Worm (Caenorhabditis elegans) whole organism, midembryonic: Measurements from ENCODE around the gene W10G11.3.

ENCODE experiments used
- T22C8.4 ChIP-seq: fragments of 200-800 bp; sonication (Bioruptor generic); IDR thresholded peaks from 2 replicates; pipeline ENCODE4 v1.3.6; 2022; ENCODE audit warnings: missing genetic modification characterization, missing compliant biosample characterization
- cog-1 ChIP-seq: sonication (generic microtip); optimal IDR thresholded peaks from 2 replicates; lab custom pipeline; 2016; ENCODE audit warnings: missing genetic modification characterization, missing compliant biosample characterization
- flt-1 ChIP-seq: fragments of 200-800 bp; sonication (Bioruptor generic); IDR thresholded peaks from 2 replicates; pipeline ENCODE4 v1.3.6; 2022; ENCODE audit warnings: missing genetic modification characterization, missing compliant biosample characterization
- klf-2 ChIP-seq: fragments of 200-800 bp; sonication (Bioruptor generic); conservative IDR thresholded peaks from 2 replicates; pipeline ENCODE4 v1.3.6; 2022; ENCODE audit warnings: missing genetic modification reagents, missing genetic modification characterization, missing compliant biosample characterization
- med-1 ChIP-seq: sonication (generic microtip); optimal IDR thresholded peaks from 2 replicates; lab custom pipeline; 2017; ENCODE audit warnings: missing genetic modification characterization, mild to moderate bottlenecking, missing compliant biosample characterization, antibody characterized with exemption, missing genetic modification reagents; ENCODE audit not compliant: insufficient read depth
- ref-1 ChIP-seq: fragments of 200-800 bp; sonication (Bioruptor generic); conservative IDR thresholded peaks from 2 replicates; pipeline ENCODE4 v1.3.6; 2022; ENCODE audit warnings: missing genetic modification reagents, missing genetic modification characterization, missing compliant biosample characterization
- tab-1 ChIP-seq: fragments of 200-800 bp; sonication (Bioruptor generic); IDR thresholded peaks from 2 replicates; pipeline ENCODE4 v1.3.6; 2022; ENCODE audit warnings: missing genetic modification characterization, missing compliant biosample characterization
- ztf-23 ChIP-seq: fragments of 200-800 bp; sonication (Bioruptor generic); IDR thresholded peaks from 2 replicates; pipeline ENCODE4 v1.3.6; 2022; ENCODE audit warnings: missing genetic modification reagents, missing genetic modification characterization, missing compliant biosample characterization
- ztf-29 ChIP-seq: fragments of 200-800 bp; sonication (Bioruptor generic); IDR thresholded peaks from 2 replicates; pipeline ENCODE4 v1.3.6; 2022; ENCODE audit warnings: missing genetic modification reagents, missing genetic modification characterization, missing compliant biosample characterization

Gene W10G11.3

DNA sequence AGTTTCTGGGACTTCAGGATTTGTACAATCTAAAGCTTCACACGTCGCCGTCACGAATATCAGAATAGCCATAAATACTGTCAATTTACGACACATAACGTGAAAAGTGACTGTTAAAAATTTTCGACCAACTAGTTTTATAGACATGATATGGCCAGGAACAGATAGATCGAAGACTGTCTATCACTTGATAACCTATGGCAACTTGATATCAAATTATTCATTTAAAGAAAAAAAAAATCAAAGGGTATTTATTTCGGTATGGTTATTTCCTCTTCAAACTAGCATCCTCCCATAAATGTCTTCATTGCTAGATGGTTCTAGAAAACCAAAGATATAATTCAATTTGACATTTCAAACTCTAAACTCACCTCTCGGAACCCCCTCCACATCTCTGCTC is at the start of gene W10G11.3:
Gene W10G11.3, minus strand, starts transcription at position 101 of the 400 bp plus-strand sequence.
- TF ChIP-seq ref-1 (no peak), flt-1 (GFP tag; lab: Robert Waterston, UW) (no peak), ztf-29 (GFP tag; lab: Robert Waterston, UW) (no peak), klf-2 (no peak), tab-1 (GFP tag; lab: Robert Waterston, UW) (no peak), ztf-23 (GFP tag; lab: Robert Waterston, UW) (no peak), T22C8.4 (no peak), med-1 (GFP tag; lab: Kevin White, UChicago) (no peak), cog-1 (tag; lab: Kevin White, UChicago) (no peak)

DNA sequence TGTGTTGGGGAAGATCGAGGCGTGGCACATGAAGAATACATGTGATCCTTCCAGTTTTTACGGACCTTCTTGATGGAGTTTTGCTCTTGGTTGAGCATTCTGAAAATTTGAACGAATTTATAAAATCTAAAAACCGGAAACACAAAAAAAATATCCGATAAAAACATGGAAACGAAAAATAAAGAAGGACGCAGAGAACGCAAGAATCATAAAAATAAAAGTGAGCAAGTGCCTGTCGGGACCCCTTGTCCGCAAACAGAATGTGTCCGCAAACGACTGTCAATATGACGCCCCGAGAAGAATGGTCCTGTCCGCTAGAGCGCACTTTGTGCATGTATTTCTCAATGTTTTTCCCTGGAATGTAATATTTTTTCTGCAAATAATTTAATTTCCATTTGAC is 47.4 kb upstream of the W10G11.3 start, which contains the start of gene Y49F6A.5:
Gene Y49F6A.5, minus strand, starts transcription at position 101 of the 400 bp plus-strand sequence.
- no peak for TF ChIP-seq flt-1 (GFP tag; lab: Robert Waterston, UW)
- no peak for TF ChIP-seq ztf-29 (GFP tag; lab: Robert Waterston, UW)
- TF ChIP-seq ref-1, result no peak
- TF ChIP-seq T22C8.4, result no peak
- no peak for TF ChIP-seq tab-1 (GFP tag; lab: Robert Waterston, UW)
- no peak for TF ChIP-seq cog-1 (tag; lab: Kevin White, UChicago)
- TF ChIP-seq med-1 (GFP tag; lab: Kevin White, UChicago), result no peak
- no peak for TF ChIP-seq ztf-23 (GFP tag; lab: Robert Waterston, UW)
- TF ChIP-seq klf-2, result no peak

DNA sequence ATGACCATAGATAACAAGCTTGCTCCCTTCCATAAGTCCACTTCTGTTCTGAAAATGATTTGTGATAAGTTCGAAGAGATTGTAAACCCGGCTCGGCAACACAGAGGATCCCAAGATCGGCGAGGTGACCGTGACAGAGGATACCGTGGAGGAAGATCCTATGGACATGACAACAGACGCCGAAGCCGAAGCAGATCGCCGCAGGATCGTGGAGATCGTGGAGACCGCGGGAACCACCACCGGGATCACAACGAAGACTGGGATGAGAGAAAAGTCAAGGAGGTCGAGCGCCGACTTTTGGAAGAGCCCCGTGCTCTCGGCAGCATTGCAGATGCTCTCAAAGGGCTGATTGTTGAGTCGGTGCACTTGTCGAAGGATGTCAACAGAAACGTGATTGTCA is 42.3 kb upstream of the W10G11.3 start:
- TF ChIP-seq ztf-29 (GFP tag; lab: Robert Waterston, UW) (no peak), cog-1 (tag; lab: Kevin White, UChicago) (no peak), ref-1 (no peak), tab-1 (GFP tag; lab: Robert Waterston, UW) (no peak)

DNA sequence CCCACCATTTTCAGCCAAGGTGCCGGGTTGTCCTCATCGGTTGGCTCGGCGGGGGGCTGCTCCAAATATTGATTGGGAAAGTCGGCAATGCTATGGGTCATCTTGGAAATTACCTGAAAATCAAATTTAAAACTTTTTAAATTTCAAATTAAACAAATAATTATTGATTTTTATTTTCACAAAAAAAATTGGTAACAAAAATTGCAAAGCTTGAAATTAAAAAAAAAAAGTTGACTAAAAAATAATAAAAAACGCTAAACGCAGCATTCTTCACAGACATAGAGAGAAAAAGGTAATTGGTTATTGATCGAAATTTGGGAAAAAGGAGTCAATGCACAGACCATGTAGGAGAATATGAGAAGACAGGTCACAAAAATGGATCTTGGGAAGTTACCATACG is 36.4 kb upstream of the W10G11.3 start, which contains the start of gene Y49F6A.11:
Gene Y49F6A.11, minus strand, starts transcription at position 101 of the 400 bp plus-strand sequence.
- TF ChIP-seq ztf-23 (GFP tag; lab: Robert Waterston, UW) (no peak), ztf-29 (GFP tag; lab: Robert Waterston, UW) (no peak), flt-1 (GFP tag; lab: Robert Waterston, UW) (no peak), klf-2 (no peak), T22C8.4 (no peak), ref-1 (no peak), med-1 (GFP tag; lab: Kevin White, UChicago) (no peak), cog-1 (tag; lab: Kevin White, UChicago) (no peak), tab-1 (GFP tag; lab: Robert Waterston, UW) (no peak)

DNA sequence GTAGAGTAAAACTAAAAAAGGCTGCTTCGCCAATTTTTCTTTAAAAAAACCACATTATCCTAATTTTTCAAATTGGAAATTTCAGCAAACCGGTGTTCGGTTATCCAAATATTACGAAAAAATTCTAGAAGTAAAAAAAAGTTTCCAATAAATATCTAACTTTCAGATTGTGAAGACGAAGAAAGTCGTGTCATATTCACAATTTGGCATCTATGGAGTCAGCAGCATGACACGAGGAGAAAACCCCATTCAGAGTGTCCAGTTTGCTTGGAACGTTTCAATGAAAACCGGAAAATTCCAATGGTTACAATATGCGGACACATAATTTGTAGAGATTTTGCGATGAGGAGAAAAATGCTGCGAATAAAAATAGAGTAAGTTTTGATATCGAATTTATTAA is 33.0 kb upstream of the W10G11.3 start, which contains the start of gene Y49F6A.12:
Gene Y49F6A.12, plus strand, starts transcription at position 301 of the 400 bp plus-strand sequence.
- TF ChIP-seq T22C8.4, result no peak
- no peak for TF ChIP-seq klf-2

DNA sequence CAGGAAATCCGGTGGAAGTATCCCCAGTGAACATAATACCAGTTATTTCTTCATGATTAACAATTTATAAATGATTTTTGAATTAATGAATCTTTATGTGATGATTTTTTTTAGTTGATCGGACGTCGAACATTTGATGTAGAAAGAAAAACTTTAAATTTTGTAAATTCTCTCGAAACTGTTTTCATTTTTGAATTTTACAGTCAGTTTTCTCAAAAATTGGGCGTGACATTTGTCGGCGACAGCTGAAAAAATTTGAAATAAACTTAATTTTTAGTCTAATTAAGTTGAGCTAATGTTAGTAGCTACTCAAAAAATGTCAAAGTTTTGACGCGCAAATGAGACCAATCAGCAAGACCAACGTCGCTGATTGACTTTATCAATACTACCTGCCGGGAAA is 21.1 kb upstream of the W10G11.3 start, which contains the start of gene srh-60:
Gene srh-60, plus strand, starts transcription at position 301 of the 400 bp plus-strand sequence.
- no peak for TF ChIP-seq ref-1
- no peak for TF ChIP-seq ztf-23 (GFP tag; lab: Robert Waterston, UW)
- TF ChIP-seq tab-1 (GFP tag; lab: Robert Waterston, UW), result no peak
- no peak for TF ChIP-seq cog-1 (tag; lab: Kevin White, UChicago)
- TF ChIP-seq ztf-29 (GFP tag; lab: Robert Waterston, UW), result no peak
- no peak for TF ChIP-seq T22C8.4
- TF ChIP-seq med-1 (GFP tag; lab: Kevin White, UChicago), result no peak
- no peak for TF ChIP-seq klf-2
- no peak for TF ChIP-seq flt-1 (GFP tag; lab: Robert Waterston, UW)

DNA sequence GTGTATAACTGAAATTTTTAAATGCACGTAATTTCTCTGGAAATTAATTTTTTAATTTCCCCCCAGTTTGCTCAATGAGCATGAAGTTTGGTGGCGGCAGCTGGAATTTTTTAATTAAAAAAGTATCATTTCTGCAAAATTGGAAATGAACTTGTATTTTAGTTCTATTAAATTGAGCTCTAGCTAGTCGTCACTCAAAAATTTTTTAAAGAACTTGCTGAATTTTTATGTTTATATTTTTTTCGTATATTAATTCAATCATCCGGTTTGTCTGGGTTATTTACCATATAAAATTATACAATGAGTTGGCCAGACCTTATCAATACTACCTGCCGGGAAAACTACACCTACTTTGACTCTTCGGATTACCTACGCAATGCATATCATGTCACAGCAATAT is 19.4 kb upstream of the W10G11.3 start, which contains the start of gene srh-59:
Gene srh-59, plus strand, starts transcription at position 301 of the 400 bp plus-strand sequence.
- TF ChIP-seq tab-1 (GFP tag; lab: Robert Waterston, UW) (no peak), flt-1 (GFP tag; lab: Robert Waterston, UW) (no peak), T22C8.4 (no peak), ref-1 (no peak), cog-1 (tag; lab: Kevin White, UChicago) (no peak)

DNA sequence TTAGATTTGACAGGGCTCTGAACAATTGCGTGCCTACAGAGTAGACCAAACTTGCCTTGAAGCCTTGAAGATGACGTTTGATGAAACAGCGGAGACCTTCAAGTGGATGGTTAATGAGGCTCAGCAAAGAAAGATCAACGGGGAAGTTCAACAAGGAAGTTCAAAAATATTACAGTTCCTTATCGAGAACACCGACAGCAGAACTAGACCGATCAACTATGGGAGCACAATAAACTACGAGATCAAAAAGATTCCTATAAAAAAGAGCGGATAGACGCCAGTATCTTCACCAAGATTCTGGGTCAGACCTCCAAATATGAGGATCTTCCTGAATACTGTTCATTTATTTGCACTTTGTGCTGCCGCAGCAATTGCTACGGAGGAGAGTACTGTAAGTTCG is 17.4 kb upstream of the W10G11.3 start, which contains the start of gene clec-134:
Gene clec-134, plus strand, starts transcription at position 301 of the 400 bp plus-strand sequence.
- TF ChIP-seq klf-2, result no peak
- no peak for TF ChIP-seq ztf-29 (GFP tag; lab: Robert Waterston, UW)
- no peak for TF ChIP-seq T22C8.4

DNA sequence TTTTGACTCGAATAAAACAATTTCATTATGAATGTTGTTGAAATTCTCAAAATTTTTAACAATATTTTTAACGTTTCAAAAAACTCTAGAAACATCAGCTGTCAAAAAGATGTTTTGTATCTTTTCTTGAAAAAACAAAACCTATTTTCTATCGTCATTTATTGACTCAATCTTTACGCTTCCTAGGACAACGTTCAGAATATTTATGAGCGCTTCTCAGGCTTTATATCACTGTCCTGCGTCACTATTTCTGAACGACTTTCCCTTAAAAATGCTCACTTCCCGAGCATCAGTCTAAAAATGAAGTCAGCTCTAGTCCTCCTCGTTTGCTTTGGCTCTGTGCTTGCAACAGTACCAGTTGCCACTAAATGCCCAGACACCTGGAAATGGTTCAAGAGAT is 15.8 kb upstream of the W10G11.3 start, which contains the start of gene clec-133:
Gene clec-133, plus strand, starts transcription at position 301 of the 400 bp plus-strand sequence.
- no peak for TF ChIP-seq tab-1 (GFP tag; lab: Robert Waterston, UW)
- TF ChIP-seq ztf-29 (GFP tag; lab: Robert Waterston, UW), result no peak
- no peak for TF ChIP-seq T22C8.4
- no peak for TF ChIP-seq cog-1 (tag; lab: Kevin White, UChicago)
- TF ChIP-seq med-1 (GFP tag; lab: Kevin White, UChicago), result no peak
- TF ChIP-seq ztf-23 (GFP tag; lab: Robert Waterston, UW), result no peak
- no peak for TF ChIP-seq ref-1
- no peak for TF ChIP-seq klf-2
- TF ChIP-seq flt-1 (GFP tag; lab: Robert Waterston, UW), result no peak

DNA sequence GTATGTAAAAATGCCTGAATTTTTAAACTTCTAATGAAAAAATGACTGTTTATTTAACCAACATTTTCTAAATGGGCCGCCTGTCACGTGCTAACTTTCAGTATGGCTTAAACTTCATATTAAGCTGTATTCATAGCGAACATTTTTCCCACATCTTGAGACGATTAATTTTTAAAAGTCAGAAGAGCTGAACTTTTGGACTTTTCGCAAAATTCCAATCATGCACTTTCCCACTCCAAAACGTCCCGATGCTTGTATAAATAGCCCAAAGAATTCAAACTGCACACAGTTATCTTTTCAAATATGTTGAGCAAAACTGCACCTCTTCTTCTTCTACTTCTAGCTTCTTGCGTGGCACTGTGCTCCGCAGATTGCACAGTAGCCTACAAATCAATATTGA is 14.4 kb upstream of the W10G11.3 start, which contains the start of gene clec-132:
Gene clec-132, plus strand, starts transcription at position 301 of the 400 bp plus-strand sequence.
- TF ChIP-seq T22C8.4, result no peak

DNA sequence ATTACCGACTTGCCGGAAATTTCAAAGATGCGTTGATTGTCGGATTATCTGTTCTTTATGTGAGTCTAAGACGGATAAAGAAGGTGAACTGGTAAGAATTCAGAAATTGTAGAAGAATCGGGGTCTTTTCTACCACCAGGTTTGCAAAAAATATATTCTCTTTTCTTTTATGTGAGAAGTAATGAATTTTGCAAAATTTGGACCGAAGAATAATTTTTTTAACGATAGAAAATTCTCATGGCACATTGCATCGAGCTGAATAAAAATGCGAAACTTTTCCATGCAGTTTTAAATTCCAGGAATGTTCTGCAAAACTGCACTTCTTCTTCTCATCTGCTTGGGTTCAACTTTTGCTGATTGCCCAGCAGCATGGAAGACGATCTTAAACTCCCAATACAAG is 10.9 kb upstream of the W10G11.3 start, which contains the start of gene clec-130:
Gene clec-130, plus strand, starts transcription at position 301 of the 400 bp plus-strand sequence.
- no peak for TF ChIP-seq T22C8.4
- TF ChIP-seq cog-1 (tag; lab: Kevin White, UChicago), result no peak
